Fruit fly (Drosophila melanogaster) whole organism, wandering third instar larva: Measurements from ENCODE around the gene yellow-e3.

ENCODE experiments used
- CG9705 ChIP-seq: fragments of 200-800 bp; sonication (Bioruptor generic); optimal IDR thresholded peaks from 2 replicates; lab custom pipeline; 2018; ENCODE audit warnings: missing biosample characterization, mild to moderate bottlenecking, missing genetic modification characterization
- Dfd ChIP-seq: fragments of >200 bp; optimal IDR thresholded peaks from 2 replicates; lab custom pipeline; 2017; ENCODE audit warnings: missing biosample characterization, missing genetic modification characterization
- Dif ChIP-seq: fragments of 200-275, 200-300 bp; sonication (Bioruptor generic); optimal IDR thresholded peaks from 2 replicates; lab custom pipeline; 2018; ENCODE audit warnings: missing biosample characterization, missing genetic modification characterization; ENCODE audit not compliant: partially characterized antibody
- Hnf4 ChIP-seq: fragments of 200-800 bp; sonication (Bioruptor generic); optimal IDR thresholded peaks from 2 replicates; lab custom pipeline; 2016; ENCODE audit warnings: missing biosample characterization, mild to moderate bottlenecking, missing genetic modification characterization
- Myc ChIP-seq: fragments of >200 bp; optimal IDR thresholded peaks from 2 replicates; lab custom pipeline; 2017
- N ChIP-seq: fragments of >200 bp; optimal IDR thresholded peaks from 2 replicates; lab custom pipeline; 2018; ENCODE audit warnings: missing biosample characterization, missing external identifiers, missing genetic modification characterization
- dl ChIP-seq, 2 experiments: fragments of 175-275, 200-275 bp in 1 of 2; fragments of 200-275 bp in 1 of 2; sonication (Bioruptor generic); optimal IDR thresholded peaks; lab custom pipeline; 2018; ENCODE audit warnings: mild to moderate bottlenecking in 2 of 2, missing biosample characterization in 2 of 2, missing genetic modification characterization in 2 of 2, moderate library complexity in 2 of 2; ENCODE audit not compliant: partially characterized antibody in 2 of 2, insufficient read depth in 1 of 2
- dmrt93B ChIP-seq: fragments of 200-800 bp; sonication (Bioruptor generic); optimal IDR thresholded peaks from 2 replicates; lab custom pipeline; 2018; ENCODE audit warnings: missing biosample characterization, mild to moderate bottlenecking, missing genetic modification characterization
- jim ChIP-seq: fragments of 175-275, 200-325 bp; sonication (Bioruptor generic); optimal IDR thresholded peaks from 2 replicates; lab custom pipeline; 2016; ENCODE audit warnings: missing biosample characterization, mild to moderate bottlenecking, missing genetic modification characterization
- lola ChIP-seq: fragments of >200 bp; optimal IDR thresholded peaks from 2 replicates; lab custom pipeline; 2017; ENCODE audit warnings: missing biosample characterization, missing genetic modification characterization
- pan ChIP-seq: fragments of >200 bp; optimal IDR thresholded peaks from 2 replicates; lab custom pipeline; 2017
- rgr ChIP-seq: fragments of 200-800 bp; sonication (Bioruptor generic); optimal IDR thresholded peaks from 3 replicates; lab custom pipeline; 2016; ENCODE audit warnings: missing biosample characterization, mild to moderate bottlenecking, missing genetic modification characterization
- sage ChIP-seq: fragments of 200-800 bp; sonication (Bioruptor generic); optimal IDR thresholded peaks from 2 replicates; lab custom pipeline; 2016; ENCODE audit warnings: missing biosample characterization, mild to moderate bottlenecking, missing genetic modification characterization

The yellow-e3 gene

DNA sequence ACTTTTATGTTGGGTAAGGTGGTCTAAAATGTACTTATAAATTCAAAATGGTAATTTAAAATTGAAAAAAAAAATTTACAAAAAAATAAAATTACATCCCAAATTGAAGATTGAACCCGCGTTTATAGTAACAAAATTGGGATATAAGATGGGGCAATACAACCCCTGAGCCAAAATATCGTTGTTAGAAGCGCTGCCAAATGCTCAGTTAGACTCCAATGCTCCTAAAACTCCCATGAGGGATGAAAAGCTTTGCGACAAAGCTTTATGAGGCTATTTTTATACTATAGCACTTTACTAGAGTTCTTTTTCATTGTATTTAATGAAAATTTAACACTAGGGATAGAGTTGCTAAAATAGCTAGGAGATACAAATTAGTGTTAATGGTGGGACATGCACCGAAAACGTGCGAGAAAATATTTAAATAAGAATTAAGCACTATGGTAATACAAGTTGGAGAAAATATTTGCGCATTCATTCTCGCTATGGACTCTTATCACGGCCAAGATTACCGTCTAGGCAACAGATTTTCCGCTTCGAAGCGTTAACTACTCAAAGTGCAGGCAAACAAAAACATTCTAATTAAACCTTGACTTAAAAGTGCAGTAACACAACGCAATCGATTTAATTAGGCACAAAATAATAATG lies 41.2 kb downstream of the yellow-e3 start:
- no peak for TF ChIP-seq dl (GFP tag; optimal IDR thresholded peaks at IDR 0.05; lab: Kevin White, UChicago; ENCODE audit: insufficient read depth in 1 of 2, partially characterized antibody in 2 of 2)
- no peak for TF ChIP-seq CG9705 (GFP tag; lab: Kevin White, UChicago)

DNA sequence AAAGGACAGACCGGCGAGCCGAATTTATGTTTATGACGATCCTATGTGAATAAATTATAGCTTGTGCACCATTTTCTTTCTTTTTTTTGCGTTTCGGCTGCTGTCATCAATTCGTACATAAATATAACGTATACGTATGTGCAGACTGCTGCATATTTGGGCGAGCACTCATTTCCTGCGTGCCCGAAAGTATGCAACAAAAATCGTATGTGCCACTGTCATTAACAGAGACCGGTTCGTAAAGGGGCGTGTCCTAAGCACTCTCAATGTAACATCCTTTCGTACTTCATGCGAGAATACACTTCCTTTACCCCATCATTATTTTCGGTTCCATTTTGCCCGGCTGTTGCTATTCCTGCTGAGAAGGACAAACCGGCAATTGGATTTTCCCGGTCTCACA lies 44.6 kb downstream of the yellow-e3 start:
- no peak for TF ChIP-seq lola (GFP tag; lab: Kevin White, UChicago)
- peak; percentile 48 for TF ChIP-seq N
- TF ChIP-seq sage (GFP tag; lab: Kevin White, UChicago), result no peak
- peak; percentile 49 for TF ChIP-seq Dif (GFP tag; lab: Kevin White, UChicago)
- TF ChIP-seq Hnf4 (GFP tag; lab: Kevin White, UChicago), result no peak
- no peak for TF ChIP-seq CG9705 (GFP tag; lab: Kevin White, UChicago)
- no peak for TF ChIP-seq dl (GFP tag; optimal IDR thresholded peaks at IDR 0.05; lab: Kevin White, UChicago; ENCODE audit: insufficient read depth in 1 of 2, partially characterized antibody in 2 of 2)
- no peak for TF ChIP-seq pan (lab: Kevin White, UChicago)
- TF ChIP-seq rgr (GFP tag; lab: Kevin White, UChicago), result peak; percentile 1
- no peak for TF ChIP-seq jim (GFP tag; lab: Kevin White, UChicago)
- TF ChIP-seq Myc (lab: Kevin White, UChicago), result peak; percentile 28

DNA sequence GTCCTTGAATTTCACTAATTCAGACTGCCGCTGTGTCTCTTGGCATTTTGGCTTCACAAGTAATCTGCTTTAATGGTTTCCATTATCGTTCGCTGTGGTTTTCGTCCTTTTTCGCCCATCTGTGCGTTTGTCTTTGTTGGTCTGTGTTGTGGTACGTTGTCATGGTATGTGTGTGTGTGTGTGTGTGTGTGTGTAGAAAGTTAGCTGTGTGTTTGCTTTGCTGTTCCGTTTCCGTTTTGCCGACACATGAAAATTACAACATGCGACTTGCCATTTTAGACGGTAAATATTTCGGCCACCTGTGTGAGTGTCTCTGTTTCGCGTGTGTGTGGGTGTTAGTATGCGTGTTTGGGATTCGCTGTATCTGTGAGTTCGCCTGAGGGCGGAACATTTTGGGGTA lies 47.7 kb downstream of the yellow-e3 start:
- TF ChIP-seq Dfd (peak; percentile 58), N (no peak), dmrt93B (GFP tag; lab: Kevin White, UChicago) (no peak)
